Fruit fly (Drosophila melanogaster): Measurements from ENCODE around the gene ex.

- TF ChIP-seq h (optimal IDR thresholded peaks at IDR 0.05): no peak
- no peak for TF ChIP-seq psq (optimal IDR thresholded peaks at IDR 0.05)
- TF ChIP-seq ttk (optimal IDR thresholded peaks at IDR 0.05): no peak
- no peak for TF ChIP-seq Myc (optimal IDR thresholded peaks at IDR 0.05)
Measured at dm6 chr2L:481400-481756, 50.4 kb downstream of the ex start.
